Worm (Caenorhabditis elegans) whole organism, midembryonic: ENCODE measurements around the gene T04C12.33.

ENCODE experiments used
- T22C8.4 ChIP-seq: fragments of 200-800 bp; sonication (Bioruptor generic); IDR thresholded peaks from 2 replicates; pipeline ENCODE4 v1.3.6; 2022; ENCODE audit warnings: missing genetic modification characterization, missing compliant biosample characterization
- cog-1 ChIP-seq: sonication (generic microtip); optimal IDR thresholded peaks from 2 replicates; lab custom pipeline; 2016; ENCODE audit warnings: missing genetic modification characterization, missing compliant biosample characterization
- flt-1 ChIP-seq: fragments of 200-800 bp; sonication (Bioruptor generic); IDR thresholded peaks from 2 replicates; pipeline ENCODE4 v1.3.6; 2022; ENCODE audit warnings: missing genetic modification characterization, missing compliant biosample characterization
- klf-2 ChIP-seq: fragments of 200-800 bp; sonication (Bioruptor generic); conservative IDR thresholded peaks from 2 replicates; pipeline ENCODE4 v1.3.6; 2022; ENCODE audit warnings: missing genetic modification reagents, missing genetic modification characterization, missing compliant biosample characterization
- med-1 ChIP-seq: sonication (generic microtip); optimal IDR thresholded peaks from 2 replicates; lab custom pipeline; 2017; ENCODE audit warnings: missing genetic modification characterization, mild to moderate bottlenecking, missing compliant biosample characterization, antibody characterized with exemption, missing genetic modification reagents; ENCODE audit not compliant: insufficient read depth
- ref-1 ChIP-seq: fragments of 200-800 bp; sonication (Bioruptor generic); conservative IDR thresholded peaks from 2 replicates; pipeline ENCODE4 v1.3.6; 2022; ENCODE audit warnings: missing genetic modification reagents, missing genetic modification characterization, missing compliant biosample characterization
- tab-1 ChIP-seq: fragments of 200-800 bp; sonication (Bioruptor generic); IDR thresholded peaks from 2 replicates; pipeline ENCODE4 v1.3.6; 2022; ENCODE audit warnings: missing genetic modification characterization, missing compliant biosample characterization
- ztf-23 ChIP-seq: fragments of 200-800 bp; sonication (Bioruptor generic); IDR thresholded peaks from 2 replicates; pipeline ENCODE4 v1.3.6; 2022; ENCODE audit warnings: missing genetic modification reagents, missing genetic modification characterization, missing compliant biosample characterization
- ztf-29 ChIP-seq: fragments of 200-800 bp; sonication (Bioruptor generic); IDR thresholded peaks from 2 replicates; pipeline ENCODE4 v1.3.6; 2022; ENCODE audit warnings: missing genetic modification reagents, missing genetic modification characterization, missing compliant biosample characterization

The T04C12.33 gene

ce11 chrV:11040020-11040419 lies 12.0 kb upstream of the T04C12.33 start, which contains the start of gene C45B11.9:
Gene C45B11.9, plus strand, starts transcription at chrV:11040320.
- TF ChIP-seq ref-1 (no peak), T22C8.4 (GFP tag; lab: Robert Waterston, UW) (no peak), flt-1 (GFP tag; lab: Robert Waterston, UW) (no peak)

ce11 chrV:11040473-11040872 lies 11.5 kb upstream of the T04C12.33 start, which contains the start of gene C45B11.8:
Gene C45B11.8, plus strand, starts transcription at chrV:11040773.
- TF ChIP-seq T22C8.4 (GFP tag; lab: Robert Waterston, UW) (no peak), cog-1 (tag; lab: Kevin White, UChicago) (no peak)

- TF ChIP-seq cog-1 (tag; lab: Kevin White, UChicago) (no peak), flt-1 (GFP tag; lab: Robert Waterston, UW) (no peak), ztf-29 (GFP tag; lab: Robert Waterston, UW) (no peak), ztf-23 (GFP tag; lab: Robert Waterston, UW) (no peak), tab-1 (GFP tag; lab: Robert Waterston, UW) (no peak), T22C8.4 (GFP tag; lab: Robert Waterston, UW) (no peak), ref-1 (no peak), med-1 (GFP tag; lab: Kevin White, UChicago) (no peak), klf-2 (GFP tag; lab: Robert Waterston, UW) (no peak)
These were observed 10.5 kb upstream of the T04C12.33 start, which contains the start of gene C45B11.5 for ce11 chrV:11041499-11041898. Gene C45B11.5, plus strand, starts transcription at chrV:11041799.

ce11 chrV:11042538-11042937 lies 9.5 kb upstream of the T04C12.33 start, which contains the start of gene C45B11.2:
Gene C45B11.2, plus strand, starts transcription at chrV:11042710.
- TF ChIP-seq klf-2 (GFP tag; lab: Robert Waterston, UW) (no peak), ztf-29 (GFP tag; lab: Robert Waterston, UW) (no peak), ztf-23 (GFP tag; lab: Robert Waterston, UW) (no peak), cog-1 (tag; lab: Kevin White, UChicago) (no peak), tab-1 (GFP tag; lab: Robert Waterston, UW) (no peak), T22C8.4 (GFP tag; lab: Robert Waterston, UW) (no peak), ref-1 (no peak), med-1 (GFP tag; lab: Kevin White, UChicago) (no peak), flt-1 (GFP tag; lab: Robert Waterston, UW) (no peak)

- TF ChIP-seq cog-1 (tag; lab: Kevin White, UChicago) (no peak), ref-1 (no peak), ztf-29 (GFP tag; lab: Robert Waterston, UW) (no peak), tab-1 (GFP tag; lab: Robert Waterston, UW) (no peak), klf-2 (GFP tag; lab: Robert Waterston, UW) (no peak), ztf-23 (GFP tag; lab: Robert Waterston, UW) (no peak), T22C8.4 (GFP tag; lab: Robert Waterston, UW) (no peak), med-1 (GFP tag; lab: Kevin White, UChicago) (no peak), flt-1 (GFP tag; lab: Robert Waterston, UW) (no peak)
These were observed 8.3 kb upstream of the T04C12.33 start, which contains the start of gene C45B11.6 for ce11 chrV:11043767-11044166. Gene C45B11.6, plus strand, starts transcription at chrV:11044067.

ce11 chrV:11046730-11047129 lies 5.3 kb upstream of the T04C12.33 start, which contains the start of gene dhs-18:
Gene dhs-18, minus strand, starts transcription at chrV:11046833.
- TF ChIP-seq klf-2 (GFP tag; lab: Robert Waterston, UW) (no peak), ztf-23 (GFP tag; lab: Robert Waterston, UW) (no peak), tab-1 (GFP tag; lab: Robert Waterston, UW) (no peak), med-1 (GFP tag; lab: Kevin White, UChicago) (no peak), cog-1 (tag; lab: Kevin White, UChicago) (no peak), ztf-29 (GFP tag; lab: Robert Waterston, UW) (no peak), T22C8.4 (GFP tag; lab: Robert Waterston, UW) (no peak), flt-1 (GFP tag; lab: Robert Waterston, UW) (no peak), ref-1 (no peak)

- TF ChIP-seq ref-1 (no peak), T22C8.4 (GFP tag; lab: Robert Waterston, UW) (no peak), ztf-23 (GFP tag; lab: Robert Waterston, UW) (no peak), ztf-29 (GFP tag; lab: Robert Waterston, UW) (no peak), cog-1 (tag; lab: Kevin White, UChicago) (no peak), klf-2 (GFP tag; lab: Robert Waterston, UW) (no peak), tab-1 (GFP tag; lab: Robert Waterston, UW) (no peak), flt-1 (GFP tag; lab: Robert Waterston, UW) (no peak), med-1 (GFP tag; lab: Kevin White, UChicago) (no peak)
These were observed 3.3 kb upstream of the T04C12.33 start, which contains the start of gene srh-74 for ce11 chrV:11048678-11049077. Gene srh-74, minus strand, starts transcription at chrV:11048778.

ce11 chrV:11053827-11054226 lies 1.8 kb downstream of the T04C12.33 start, which contains the start of gene T04C12.7:
Gene T04C12.7, plus strand, starts transcription at chrV:11054127.
- TF ChIP-seq T22C8.4 (GFP tag; lab: Robert Waterston, UW): no peak
- no peak for TF ChIP-seq ztf-29 (GFP tag; lab: Robert Waterston, UW)
- TF ChIP-seq med-1 (GFP tag; lab: Kevin White, UChicago): no peak
- no peak for TF ChIP-seq ztf-23 (GFP tag; lab: Robert Waterston, UW)
- no peak for TF ChIP-seq cog-1 (tag; lab: Kevin White, UChicago)
- TF ChIP-seq tab-1 (GFP tag; lab: Robert Waterston, UW): no peak
- TF ChIP-seq flt-1 (GFP tag; lab: Robert Waterston, UW): no peak
- TF ChIP-seq klf-2 (GFP tag; lab: Robert Waterston, UW): no peak
- TF ChIP-seq ref-1: no peak

ce11 chrV:11056484-11056883 lies 4.5 kb downstream of the T04C12.33 start:
- TF ChIP-seq ztf-23 (GFP tag; lab: Robert Waterston, UW) (no peak), med-1 (GFP tag; lab: Kevin White, UChicago) (no peak), tab-1 (GFP tag; lab: Robert Waterston, UW) (no peak), ref-1 (no peak), klf-2 (GFP tag; lab: Robert Waterston, UW) (no peak), flt-1 (GFP tag; lab: Robert Waterston, UW) (no peak), ztf-29 (GFP tag; lab: Robert Waterston, UW) (no peak), cog-1 (tag; lab: Kevin White, UChicago) (no peak), T22C8.4 (GFP tag; lab: Robert Waterston, UW) (no peak)
